Worm (Caenorhabditis elegans) whole organism, L2 larva: ENCODE measurements around the gene T16A1.10.
"Not testable (repeated sequence)": the region's sequence is repeated elsewhere in the genome, so short reads cannot be mapped to it uniquely, and the experiment has no call there.

Experiments used
- C34F6.9 ChIP-seq: fragments of 150-350 bp; optimal IDR thresholded peaks from 2 replicates; lab custom pipeline; 2014; ENCODE audit warnings: missing biosample characterization, missing genetic modification characterization
- F13H6.1 ChIP-seq: sonication (generic microtip); optimal IDR thresholded peaks from 2 replicates; lab custom pipeline; 2016; ENCODE audit warnings: missing genetic modification characterization, missing compliant biosample characterization
- R02D3.7 ChIP-seq: fragments of 150-350 bp; optimal IDR thresholded peaks from 2 replicates; lab custom pipeline; 2014; ENCODE audit warnings: missing biosample characterization, missing genetic modification characterization
- Y55F3AM.14 ChIP-seq: fragments of 200-800 bp; sonication (Bioruptor generic); optimal IDR thresholded peaks from 2 replicates; lab custom pipeline; 2018; ENCODE audit warnings: mild to moderate bottlenecking, missing genetic modification characterization, missing compliant biosample characterization
- ZK546.5 ChIP-seq: sonication (generic microtip); optimal IDR thresholded peaks from 2 replicates; lab custom pipeline; 2017; ENCODE audit warnings: missing biosample characterization, missing genetic modification characterization
- alr-1 ChIP-seq: fragments of 150-350 bp; optimal IDR thresholded peaks from 2 replicates; lab custom pipeline; 2014; ENCODE audit warnings: missing biosample characterization, missing genetic modification characterization
- aly-2 ChIP-seq: fragments of 150-350 bp; optimal IDR thresholded peaks from 2 replicates; lab custom pipeline; 2014; ENCODE audit warnings: missing biosample characterization, missing genetic modification characterization
- ama-1 ChIP-seq: fragments of 150-350 bp; optimal IDR thresholded peaks from 2 replicates; lab custom pipeline; 2018; ENCODE audit warnings: inconsistent platforms
- blmp-1 ChIP-seq: sonication (generic microtip); optimal IDR thresholded peaks from 2 replicates; lab custom pipeline; 2017; ENCODE audit warnings: missing genetic modification characterization, mild to moderate bottlenecking, missing compliant biosample characterization, antibody characterized with exemption, moderate library complexity; ENCODE audit not compliant: insufficient read depth
- ceh-82 ChIP-seq: fragments of 150-350 bp; optimal IDR thresholded peaks from 2 replicates; lab custom pipeline; 2014; ENCODE audit warnings: missing biosample characterization, missing genetic modification characterization
- crh-2 ChIP-seq: sonication (generic microtip); optimal IDR thresholded peaks from 2 replicates; lab custom pipeline; 2017; ENCODE audit warnings: missing biosample characterization, missing genetic modification characterization
- dmd-4 ChIP-seq: sonication (generic microtip); optimal IDR thresholded peaks from 2 replicates; lab custom pipeline; 2017; ENCODE audit warnings: missing biosample characterization, missing genetic modification characterization
- elt-3 ChIP-seq: sonication (generic microtip); optimal IDR thresholded peaks from 2 replicates; lab custom pipeline; 2017; ENCODE audit warnings: missing biosample characterization, missing genetic modification characterization
- fos-1 ChIP-seq: fragments of 150-350 bp; optimal IDR thresholded peaks from 2 replicates; lab custom pipeline; 2014; ENCODE audit warnings: missing biosample characterization, missing genetic modification characterization
- gmeb-1 ChIP-seq: fragments of 150-350 bp; optimal IDR thresholded peaks from 2 replicates; lab custom pipeline; 2014; ENCODE audit warnings: missing biosample characterization, missing genetic modification characterization
- lin-13 ChIP-seq: fragments of 150-350 bp; optimal IDR thresholded peaks from 2 replicates; lab custom pipeline; 2014; ENCODE audit warnings: missing biosample characterization, missing genetic modification reagents, missing genetic modification characterization
- mab-5 ChIP-seq: fragments of 150-350 bp; optimal IDR thresholded peaks from 2 replicates; lab custom pipeline; 2014; ENCODE audit warnings: missing biosample characterization, missing genetic modification characterization
- mbf-1 ChIP-seq: sonication (generic microtip); optimal IDR thresholded peaks from 2 replicates; lab custom pipeline; 2017; ENCODE audit warnings: missing biosample characterization, missing genetic modification characterization
- mdl-1 ChIP-seq, 2 experiments: fragments of 150-350 bp in 1 of 2; sonication (generic microtip) in 1 of 2; optimal IDR thresholded peaks; 2 replicates each; lab custom pipeline; 2017; ENCODE audit warnings: missing biosample characterization in 2 of 2, missing genetic modification characterization in 2 of 2
- nhr-10 ChIP-seq: sonication (generic microtip); optimal IDR thresholded peaks from 2 replicates; lab custom pipeline; 2017; ENCODE audit warnings: missing biosample characterization, missing genetic modification characterization
- nhr-12 ChIP-seq: fragments of 150-350 bp; optimal IDR thresholded peaks from 2 replicates; lab custom pipeline; 2014; ENCODE audit warnings: missing biosample characterization, missing genetic modification characterization
- nhr-129 ChIP-seq: fragments of 150-350 bp; optimal IDR thresholded peaks from 2 replicates; lab custom pipeline; 2014; ENCODE audit warnings: missing biosample characterization, missing genetic modification characterization
- nhr-21 ChIP-seq: fragments of 150-350 bp; optimal IDR thresholded peaks from 2 replicates; lab custom pipeline; 2014; ENCODE audit warnings: missing biosample characterization, missing genetic modification characterization
- nhr-23 ChIP-seq: fragments of 150-350 bp; optimal IDR thresholded peaks from 2 replicates; lab custom pipeline; 2014; ENCODE audit warnings: missing biosample characterization, missing genetic modification reagents, missing genetic modification characterization
- nhr-6 ChIP-seq: fragments of 150-350 bp; optimal IDR thresholded peaks from 2 replicates; lab custom pipeline; 2014; ENCODE audit warnings: missing biosample characterization, missing genetic modification characterization
- nhr-77 ChIP-seq: fragments of 150-350 bp; optimal IDR thresholded peaks from 2 replicates; lab custom pipeline; 2014; ENCODE audit warnings: missing biosample characterization, missing genetic modification characterization
- skn-1 ChIP-seq: sonication (generic microtip); optimal IDR thresholded peaks from 2 replicates; lab custom pipeline; 2017; ENCODE audit warnings: missing biosample characterization, missing genetic modification characterization
- sma-3 ChIP-seq: sonication (generic microtip); optimal IDR thresholded peaks from 2 replicates; lab custom pipeline; 2016; ENCODE audit warnings: missing genetic modification reagents, missing genetic modification characterization, missing compliant biosample characterization
- sma-9 ChIP-seq, 2 experiments: fragments of 150-350 bp in 1 of 2; sonication (generic microtip) in 1 of 2; optimal IDR thresholded peaks; 2 replicates each; lab custom pipeline; 2014 to 2016; ENCODE audit warnings: missing genetic modification characterization in 2 of 2, mild to moderate bottlenecking in 1 of 2, missing biosample characterization in 1 of 2, missing compliant biosample characterization in 1 of 2, missing genetic modification reagents in 1 of 2, moderate library complexity in 1 of 2
- unc-55 ChIP-seq: fragments of 150-350 bp; sonication (generic microtip); optimal IDR thresholded peaks from 3 replicates; lab custom pipeline; 2014; ENCODE audit warnings: missing biosample characterization, missing genetic modification reagents, missing genetic modification characterization
- unc-62 ChIP-seq: fragments of 150-350 bp; optimal IDR thresholded peaks from 2 replicates; lab custom pipeline; 2014; ENCODE audit warnings: missing biosample characterization, missing genetic modification reagents, missing genetic modification characterization
- zag-1 ChIP-seq: fragments of 150-350 bp; optimal IDR thresholded peaks from 2 replicates; lab custom pipeline; 2014; ENCODE audit warnings: missing biosample characterization, missing genetic modification characterization
- ztf-11 ChIP-seq: sonication (generic microtip); optimal IDR thresholded peaks from 2 replicates; lab custom pipeline; 2017; ENCODE audit warnings: missing biosample characterization, missing genetic modification characterization
- ztf-4 ChIP-seq: fragments of 150-350 bp; optimal IDR thresholded peaks from 2 replicates; lab custom pipeline; 2014; ENCODE audit warnings: missing biosample characterization, missing genetic modification characterization

T16A1.10 gene

ce11 chrII:2058985-2059384 lies 32.9 kb downstream of the T16A1.10 start, which contains the start of gene F07E5.5 (continued):
- no peak for TF ChIP-seq ama-1 (lab: Kevin White, UChicago)
- TF ChIP-seq F13H6.1 (tag; lab: Kevin White, UChicago), result peak; percentile 54
- no peak for TF ChIP-seq elt-3 (tag; lab: Kevin White, UChicago)
- no peak for TF ChIP-seq mab-5 (tag; lab: Kevin White, UChicago)
- no peak for TF ChIP-seq ztf-11 (tag; lab: Kevin White, UChicago)
- TF ChIP-seq nhr-10 (tag; lab: Kevin White, UChicago), result no peak
- peak; percentile 15 for TF ChIP-seq nhr-21 (tag; lab: Kevin White, UChicago)
- no peak for TF ChIP-seq nhr-6 (tag; lab: Kevin White, UChicago)

- TF ChIP-seq mab-5 (tag; lab: Kevin White, UChicago) (no peak), lin-13 (GFP tag; lab: Kevin White, UChicago) (no peak), ztf-4 (tag; lab: Kevin White, UChicago) (no peak), C34F6.9 (tag; lab: Kevin White, UChicago) (no peak), nhr-77 (tag; lab: Kevin White, UChicago) (no peak), crh-2 (no peak), ZK546.5 (tag; lab: Kevin White, UChicago) (no peak), nhr-12 (tag; lab: Kevin White, UChicago) (no peak)
Observed at ce11 chrII:2051372-2051771, 40.5 kb downstream of the T16A1.10 start, which contains the start of gene fbxb-35. fbxb-35 (plus strand) TSS chrII:2051672.

ce11 chrII:2046556-2046955 lies 45.3 kb downstream of the T16A1.10 start, which contains the start of gene math-1:
math-1 (minus strand) TSS chrII:2046656.
- not testable (repeated sequence) for TF ChIP-seq nhr-21 (tag; lab: Kevin White, UChicago); skn-1; ceh-82
- TF ChIP-seq, all 48 proteins: peak for 0; not testable (repeated sequence) for 48

ce11 chrII:2045505-2045904 lies 46.4 kb downstream of the T16A1.10 start, which contains the start of gene bath-24:
bath-24 (minus strand) TSS chrII:2045605.
- no peak for TF ChIP-seq Y55F3AM.14
- no peak for TF ChIP-seq fos-1 (tag; lab: Kevin White, UChicago)
- no peak for TF ChIP-seq crh-2
- no peak for TF ChIP-seq sma-3 (GFP tag; lab: Kevin White, UChicago)
- TF ChIP-seq nhr-23 (tag; lab: Kevin White, UChicago), result no peak
- no peak for TF ChIP-seq C34F6.9 (tag; lab: Kevin White, UChicago)
- TF ChIP-seq elt-3 (tag; lab: Kevin White, UChicago), result no peak
- TF ChIP-seq gmeb-1 (tag; lab: Kevin White, UChicago), result no peak
- no peak for TF ChIP-seq sma-9 (GFP tag; optimal IDR thresholded peaks at IDR 0.05; lab: Kevin White, UChicago)
- no peak for TF ChIP-seq sma-9 (tag; optimal IDR thresholded peaks at IDR 0.05; lab: Kevin White, UChicago)
- no peak for TF ChIP-seq F13H6.1 (tag; lab: Kevin White, UChicago)
- no peak for TF ChIP-seq aly-2 (tag; lab: Kevin White, UChicago)
- TF ChIP-seq ama-1 (lab: Kevin White, UChicago), result no peak
- no peak for TF ChIP-seq unc-62 (GFP tag; lab: Kevin White, UChicago)
- no peak for TF ChIP-seq alr-1
- TF ChIP-seq R02D3.7 (tag; lab: Kevin White, UChicago), result no peak
- TF ChIP-seq mbf-1 (tag; lab: Kevin White, UChicago), result no peak
- TF ChIP-seq nhr-12 (tag; lab: Kevin White, UChicago), result no peak
- TF ChIP-seq nhr-10 (tag; lab: Kevin White, UChicago), result no peak

- no peak for TF ChIP-seq nhr-21 (tag; lab: Kevin White, UChicago)
- TF ChIP-seq blmp-1 (tag; lab: Kevin White, UChicago), result no peak
- no peak for TF ChIP-seq dmd-4 (tag; lab: Kevin White, UChicago)
- TF ChIP-seq R02D3.7 (tag; lab: Kevin White, UChicago), result no peak
- TF ChIP-seq ztf-11 (tag; lab: Kevin White, UChicago), result no peak
- TF ChIP-seq nhr-6 (tag; lab: Kevin White, UChicago), result no peak
- TF ChIP-seq mdl-1 (tag; optimal IDR thresholded peaks at IDR 0.05; lab: Kevin White, UChicago), result no peak
- no peak for TF ChIP-seq aly-2 (tag; lab: Kevin White, UChicago)
- no peak for TF ChIP-seq zag-1
- TF ChIP-seq unc-55 (GFP tag; lab: Kevin White, UChicago), result no peak
- no peak for TF ChIP-seq nhr-77 (tag; lab: Kevin White, UChicago)
- TF ChIP-seq nhr-129 (tag; lab: Kevin White, UChicago), result no peak
Observed at ce11 chrII:2042447-2042846, 49.4 kb downstream of the T16A1.10 start, which contains the start of gene bath-20. bath-20 (minus strand) TSS chrII:2042547.
